Worm (Caenorhabditis elegans): Measurements from ENCODE around the gene npp-19.

Gene npp-19

DNA sequence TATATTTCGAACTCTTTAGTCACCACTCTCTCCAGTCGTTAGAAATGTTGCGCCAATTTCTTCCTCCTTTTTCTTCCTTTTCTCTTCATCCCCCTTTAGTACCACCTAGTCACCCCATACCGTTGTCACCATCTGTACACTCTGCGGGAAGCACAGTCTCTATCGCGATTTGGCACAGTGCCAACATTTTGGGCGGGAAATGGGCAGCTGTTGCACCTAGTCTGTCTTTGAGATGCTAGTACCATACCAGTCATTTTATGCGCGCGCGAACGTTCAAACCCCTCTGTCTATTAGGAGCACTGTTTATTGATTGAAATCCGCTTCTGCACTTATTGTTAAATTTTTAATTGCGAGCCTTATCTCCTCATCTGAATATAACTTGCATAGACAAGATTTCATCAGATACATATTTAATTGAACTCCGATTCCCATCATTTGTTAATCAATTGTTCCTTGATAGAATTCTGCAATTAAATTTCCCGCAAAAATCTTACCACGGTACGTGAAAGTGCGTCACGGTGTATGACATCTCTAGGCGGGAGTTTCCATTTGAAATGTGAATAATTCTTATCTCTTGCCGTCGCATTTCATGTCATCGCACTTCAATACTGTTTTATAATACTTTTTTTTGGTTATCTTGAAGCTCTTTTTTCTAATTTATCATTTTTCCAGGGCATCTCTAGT, 13.4 kb downstream of the npp-19 start, which contains the start of gene cdl-1 (continued):
- peak; percentile 95 to 98 (median 98) for TF ChIP-seq dpl-1 (GFP tag; optimal IDR thresholded peaks at IDR 0.05)
- TF ChIP-seq unc-86 (tag; optimal IDR thresholded peaks at IDR 0.05), result no peak
- TF ChIP-seq snpc-4 (tag; optimal IDR thresholded peaks at IDR 0.05), result peak; percentile 45
- TF ChIP-seq zag-1 (tag; optimal IDR thresholded peaks at IDR 0.05), result no peak
- no peak for TF ChIP-seq nhr-12 (tag; optimal IDR thresholded peaks at IDR 0.05)
- TF ChIP-seq elt-3 (tag; optimal IDR thresholded peaks at IDR 0.05), result peak in 3 of 6 experiments; percentile 15 to 83 (median 47)
- peak; percentile 93 for TF ChIP-seq F16B12.6 (tag; optimal IDR thresholded peaks at IDR 0.05)
- no peak for TF ChIP-seq zip-4 (GFP tag; optimal IDR thresholded peaks at IDR 0.05)
- no peak for TF ChIP-seq pqm-1 (tag; optimal IDR thresholded peaks at IDR 0.05)
- peak; percentile 67 for TF ChIP-seq nhr-20 (tag; optimal IDR thresholded peaks at IDR 0.05)
- peak; percentile 53 for TF ChIP-seq fos-1 (tag; optimal IDR thresholded peaks at IDR 0.05)
- TF ChIP-seq mab-9 (GFP tag; IDR thresholded peaks at IDR 0.05), result 0 out of 2 replicates have a peak, but pooled peaks have one; percentile 21
- no peak for TF ChIP-seq C04F5.9 (tag; optimal IDR thresholded peaks at IDR 0.05)
- TF ChIP-seq grh-1 (GFP tag; IDR thresholded peaks at IDR 0.05), result no peak
- no peak for TF ChIP-seq aha-1 (tag; optimal IDR thresholded peaks at IDR 0.05)
- no peak for TF ChIP-seq unc-98 (GFP tag; IDR thresholded peaks at IDR 0.05)
- TF ChIP-seq sptf-1 (tag; optimal IDR thresholded peaks at IDR 0.05), result no peak
- peak; percentile 7 for TF ChIP-seq irx-1 (tag; optimal IDR thresholded peaks at IDR 0.05)
- 0 out of 2 replicates have a peak, but pooled peaks have one; percentile 25 for TF ChIP-seq ceh-88 (GFP tag; IDR thresholded peaks at IDR 0.05)
- no peak for TF ChIP-seq pax-3 (tag; optimal IDR thresholded peaks at IDR 0.05)
- peak; percentile 66 for TF ChIP-seq nhr-47 (tag; optimal IDR thresholded peaks at IDR 0.05)
- peak; percentile 86 to 96 for TF ChIP-seq efl-1 (optimal IDR thresholded peaks at IDR 0.05)
- TF ChIP-seq efl-1 (GFP tag; optimal IDR thresholded peaks at IDR 0.05 in 1 of 2), result peak; percentile 96 to 100
- peak in 2 of 3 experiments; percentile 24 to 40 for TF ChIP-seq ceh-82 (tag; optimal IDR thresholded peaks at IDR 0.05)
- no peak for TF ChIP-seq hlh-4 (tag; optimal IDR thresholded peaks at IDR 0.05)
- TF ChIP-seq elt-2 (tag; optimal IDR thresholded peaks at IDR 0.05), result peak; percentile 47
- peak; percentile 4 for TF ChIP-seq jun-1 (tag; optimal IDR thresholded peaks at IDR 0.05)
- peak; percentile 90 for TF ChIP-seq unc-130 (tag; optimal IDR thresholded peaks at IDR 0.05)
- TF ChIP-seq lin-14 (GFP tag; optimal IDR thresholded peaks at IDR 0.05), result no peak
- peak; percentile 53 for TF ChIP-seq swsn-7 (tag; optimal IDR thresholded peaks at IDR 0.05)
- no peak for TF ChIP-seq fkh-4 (tag; optimal IDR thresholded peaks at IDR 0.05; ENCODE audit: borderline replicate concordance)
- TF ChIP-seq ztf-4 (tag; optimal IDR thresholded peaks at IDR 0.05), result no peak
- TF ChIP-seq ztf-11 (tag; optimal IDR thresholded peaks at IDR 0.05), result peak in 1 of 2 experiments; percentile 65
- peak; percentile 7 for TF ChIP-seq nhr-84 (tag; optimal IDR thresholded peaks at IDR 0.05)
- no peak for TF ChIP-seq aly-2 (tag; optimal IDR thresholded peaks at IDR 0.05)
- no peak for TF ChIP-seq unc-30 (tag; optimal IDR thresholded peaks at IDR 0.05)
- TF ChIP-seq nhr-237 (tag; optimal IDR thresholded peaks at IDR 0.05), result no peak
- TF ChIP-seq lin-35 (GFP tag; optimal IDR thresholded peaks at IDR 0.05), result peak; percentile 94 to 99
- TF ChIP-seq tlp-1 (tag; optimal IDR thresholded peaks at IDR 0.05), result no peak
- peak; percentile 26 for TF ChIP-seq fkh-8 (tag; optimal IDR thresholded peaks at IDR 0.05)
- TF ChIP-seq nhr-76 (tag; optimal IDR thresholded peaks at IDR 0.05), result no peak
- peak; percentile 5 for TF ChIP-seq vab-15 (tag; optimal IDR thresholded peaks at IDR 0.05)
- peak; percentile 52 for TF ChIP-seq xbp-1 (tag; optimal IDR thresholded peaks at IDR 0.05)
- TF ChIP-seq unc-62 (GFP tag; optimal IDR thresholded peaks at IDR 0.05), result no peak
- peak; percentile 78 for TF ChIP-seq nhr-85 (tag)
- TF ChIP-seq nhr-28 (tag; optimal IDR thresholded peaks at IDR 0.05), result no peak
- no peak for TF ChIP-seq alr-1 (tag; optimal IDR thresholded peaks at IDR 0.05; ENCODE audit: borderline replicate concordance)
- peak in 1 of 2 experiments; percentile 59 for TF ChIP-seq mdl-1 (tag; optimal IDR thresholded peaks at IDR 0.05)
- peak; percentile 71 for TF ChIP-seq rnt-1 (tag; optimal IDR thresholded peaks at IDR 0.05)
- no peak for TF ChIP-seq ama-1 (optimal IDR thresholded peaks at IDR 0.05)
- TF ChIP-seq ets-5 (GFP tag; IDR thresholded peaks at IDR 0.05), result no peak
- TF ChIP-seq snu-23 (GFP tag; optimal IDR thresholded peaks at IDR 0.05), result peak; percentile 75
- TF ChIP-seq ceh-8 (GFP tag; optimal IDR thresholded peaks at IDR 0.05), result no peak
